Worm (Caenorhabditis elegans) whole organism, L4/young adult: ENCODE data around the gene K10B3.5.

ENCODE experiments used
- W03F9.2 ChIP-seq: fragments of 150-350 bp; optimal IDR thresholded peaks from 2 replicates; lab custom pipeline; 2014; ENCODE audit warnings: missing biosample characterization, missing genetic modification characterization
- him-1 ChIP-seq: sonication (generic microtip); optimal IDR thresholded peaks from 2 replicates; lab custom pipeline; 2016; ENCODE audit warnings: missing genotype, missing genetic modification reagents, missing genetic modification characterization, missing compliant biosample characterization

DNA sequence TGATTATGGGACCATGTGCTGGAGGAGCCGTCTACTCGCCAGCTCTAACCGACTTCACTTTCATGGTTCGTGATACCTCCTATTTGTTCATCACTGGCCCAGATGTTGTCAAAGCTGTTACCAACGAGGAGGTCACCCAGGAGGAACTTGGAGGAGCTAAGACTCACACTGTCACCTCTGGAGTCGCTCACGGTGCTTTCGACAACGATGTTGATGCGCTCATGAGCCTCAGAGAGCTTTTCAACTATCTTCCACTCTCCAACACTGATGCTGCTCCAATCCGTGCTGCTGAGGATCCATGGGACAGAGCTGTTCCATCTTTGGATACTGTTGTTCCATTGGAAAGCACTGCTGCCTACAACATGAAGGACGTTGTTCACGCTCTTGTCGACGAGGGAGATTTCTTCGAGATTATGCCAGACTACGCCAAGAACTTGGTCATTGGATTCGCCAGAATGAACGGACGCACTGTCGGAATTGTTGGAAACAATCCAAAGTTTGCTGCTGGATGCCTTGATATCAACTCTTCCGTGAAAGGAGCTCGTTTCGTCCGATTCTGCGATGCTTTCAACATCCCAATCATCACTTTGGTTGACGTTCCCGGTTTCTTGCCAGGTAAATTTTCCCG, 15.0 kb downstream of the K10B3.5 start:
- TF ChIP-seq W03F9.2 (tag; lab: Kevin White, UChicago) (no peak), him-1 (no peak)
